Worm (Caenorhabditis elegans) whole organism, L1 larva: ENCODE measurements around the gene C33E10.1.

ENCODE experiments used
- fkh-4 ChIP-seq: sonication (generic microtip); optimal IDR thresholded peaks from 2 replicates; lab custom pipeline; 2016; ENCODE audit warnings: missing compliant biosample characterization, missing genetic modification characterization, borderline replicate concordance
- fos-1 ChIP-seq: fragments of 150-350 bp; optimal IDR thresholded peaks from 2 replicates; lab custom pipeline; 2014; ENCODE audit warnings: missing biosample characterization, missing genetic modification characterization
- mef-2 ChIP-seq: fragments of 150-350 bp; optimal IDR thresholded peaks from 2 replicates; lab custom pipeline; 2014; ENCODE audit warnings: missing biosample characterization, missing genetic modification characterization
- nhr-12 ChIP-seq: sonication (generic microtip); optimal IDR thresholded peaks from 2 replicates; lab custom pipeline; 2017; ENCODE audit warnings: missing biosample characterization, missing genetic modification characterization
- rnt-1 ChIP-seq: sonication (generic microtip); optimal IDR thresholded peaks from 2 replicates; lab custom pipeline; 2016; ENCODE audit warnings: mild to moderate bottlenecking, missing genetic modification characterization, moderate library complexity, missing compliant biosample characterization

ce11 chrX:17329075-17329474, 24.1 kb downstream of the C33E10.1 start:
- TF ChIP-seq rnt-1 (no peak), fos-1 (tag; lab: Kevin White, UChicago) (no peak), nhr-12 (no peak), mef-2 (no peak), fkh-4 (tag; lab: Kevin White, UChicago) (no peak)
